Worm (Caenorhabditis elegans) whole organism, L3 larva: Measurements from ENCODE around the gene F33G12.3.

Experiments
- R02D3.7 ChIP-seq: fragments of 150-350 bp; optimal IDR thresholded peaks from 2 replicates; lab custom pipeline; 2014; ENCODE audit warnings: missing biosample characterization, missing genetic modification characterization
- ZK546.5 ChIP-seq: sonication (generic microtip); optimal IDR thresholded peaks from 2 replicates; lab custom pipeline; 2017; ENCODE audit warnings: missing biosample characterization, missing genetic modification characterization
- aly-2 ChIP-seq: fragments of 150-350 bp; optimal IDR thresholded peaks from 2 replicates; lab custom pipeline; 2014; ENCODE audit warnings: missing biosample characterization, missing genetic modification characterization
- ama-1 ChIP-seq: fragments of 150-350 bp; optimal IDR thresholded peaks from 2 replicates; lab custom pipeline; 2018
- ceh-16 ChIP-seq: sonication (generic microtip); optimal IDR thresholded peaks from 2 replicates; lab custom pipeline; 2017; ENCODE audit warnings: missing biosample characterization, missing genetic modification characterization
- ceh-28 ChIP-seq: fragments of 150-350 bp; optimal IDR thresholded peaks from 2 replicates; lab custom pipeline; 2014; ENCODE audit warnings: missing biosample characterization, missing genetic modification reagents, missing genetic modification characterization
- ceh-82 ChIP-seq: fragments of 150-350 bp; optimal IDR thresholded peaks from 2 replicates; lab custom pipeline; 2014; ENCODE audit warnings: missing biosample characterization, missing genetic modification characterization
- ceh-9 ChIP-seq: sonication (generic microtip); optimal IDR thresholded peaks from 2 replicates; lab custom pipeline; 2018; ENCODE audit warnings: missing biosample characterization, missing genetic modification characterization
- daf-12 ChIP-seq: fragments of 150-350 bp; optimal IDR thresholded peaks from 2 replicates; lab custom pipeline; 2014; ENCODE audit warnings: missing biosample characterization, missing genetic modification reagents, missing genetic modification characterization
- egl-27 ChIP-seq: sonication (generic microtip); optimal IDR thresholded peaks from 4 replicates; lab custom pipeline; 2017; ENCODE audit warnings: missing biosample characterization, missing genetic modification reagents, missing genetic modification characterization
- egl-5 ChIP-seq: fragments of 150-350 bp; optimal IDR thresholded peaks from 2 replicates; lab custom pipeline; 2017; ENCODE audit warnings: missing biosample characterization, missing genetic modification reagents, missing genetic modification characterization, inconsistent platforms
- elt-1 ChIP-seq: fragments of 150-350 bp; optimal IDR thresholded peaks from 2 replicates; lab custom pipeline; 2014; ENCODE audit warnings: missing biosample characterization, missing genetic modification characterization
- elt-2 ChIP-seq: sonication (generic microtip); optimal IDR thresholded peaks from 2 replicates; lab custom pipeline; 2016; ENCODE audit warnings: missing genetic modification reagents, mild to moderate bottlenecking, missing genetic modification characterization, missing compliant biosample characterization
- elt-3 ChIP-seq, 3 experiments: fragments of 150-350 bp in 1 of 3; sonication (generic microtip) in 2 of 3; optimal IDR thresholded peaks; 2 replicates in 2 of 3; 4 replicates in 1 of 3; lab custom pipeline; 2014 to 2017; ENCODE audit warnings: missing biosample characterization in 3 of 3, missing genetic modification characterization in 3 of 3
- eor-1 ChIP-seq, 2 experiments: fragments of 150-350 bp; optimal IDR thresholded peaks; 2 replicates each; lab custom pipeline; 2014 to 2018; ENCODE audit warnings: missing biosample characterization in 2 of 2, missing genetic modification characterization in 2 of 2
- fkh-10 ChIP-seq: sonication (generic microtip); optimal IDR thresholded peaks from 2 replicates; lab custom pipeline; 2017; ENCODE audit warnings: missing biosample characterization, missing genetic modification reagents, missing genetic modification characterization
- fkh-2 ChIP-seq: fragments of 150-350 bp; optimal IDR thresholded peaks from 2 replicates; lab custom pipeline; 2014; ENCODE audit warnings: missing biosample characterization, missing genetic modification reagents, missing genetic modification characterization
- fos-1 ChIP-seq: fragments of 150-350 bp; optimal IDR thresholded peaks from 2 replicates; lab custom pipeline; 2014; ENCODE audit warnings: missing biosample characterization, missing genetic modification characterization
- hmg-11 ChIP-seq: sonication (generic microtip); optimal IDR thresholded peaks from 2 replicates; lab custom pipeline; 2016; ENCODE audit warnings: missing genetic modification characterization, missing compliant biosample characterization
- jun-1 ChIP-seq: fragments of 150-350 bp; optimal IDR thresholded peaks from 2 replicates; lab custom pipeline; 2014; ENCODE audit warnings: missing biosample characterization, missing genetic modification reagents, missing genetic modification characterization
- lin-15B ChIP-seq: fragments of 150-350 bp; optimal IDR thresholded peaks from 2 replicates; lab custom pipeline; 2014; ENCODE audit warnings: missing biosample characterization, missing genetic modification characterization
- lin-39 ChIP-seq: fragments of 150-350 bp; optimal IDR thresholded peaks from 2 replicates; lab custom pipeline; 2018; ENCODE audit warnings: missing biosample characterization, missing genetic modification reagents, missing genetic modification characterization
- lsy-12 ChIP-seq: sonication (generic microtip); optimal IDR thresholded peaks from 2 replicates; lab custom pipeline; 2016; ENCODE audit warnings: mild to moderate bottlenecking, missing genetic modification characterization, missing compliant biosample characterization
- mdl-1 ChIP-seq: fragments of 150-350 bp; optimal IDR thresholded peaks from 2 replicates; lab custom pipeline; 2014; ENCODE audit warnings: missing biosample characterization, missing genetic modification characterization
- mml-1 ChIP-seq: fragments of 150-350 bp; sonication (generic microtip); optimal IDR thresholded peaks from 3 replicates; lab custom pipeline; 2014; ENCODE audit warnings: missing biosample characterization, missing genetic modification characterization
- nfya-1 ChIP-seq: sonication (generic microtip); optimal IDR thresholded peaks from 2 replicates; lab custom pipeline; 2017; ENCODE audit warnings: missing genetic modification characterization, mild to moderate bottlenecking, missing compliant biosample characterization, antibody characterized with exemption, moderate library complexity; ENCODE audit not compliant: insufficient read depth
- nhr-11 ChIP-seq: fragments of 150-350 bp; optimal IDR thresholded peaks from 2 replicates; lab custom pipeline; 2014; ENCODE audit warnings: missing biosample characterization, missing genetic modification characterization
- nhr-23 ChIP-seq: fragments of 150-350 bp; optimal IDR thresholded peaks from 2 replicates; lab custom pipeline; 2014; ENCODE audit warnings: missing biosample characterization, missing genetic modification reagents, missing genetic modification characterization
- nhr-237 ChIP-seq: fragments of 150-350 bp; optimal IDR thresholded peaks from 2 replicates; lab custom pipeline; 2014; ENCODE audit warnings: missing biosample characterization, missing genetic modification characterization
- nhr-25 ChIP-seq: sonication (generic microtip); optimal IDR thresholded peaks from 2 replicates; lab custom pipeline; 2017; ENCODE audit warnings: missing biosample characterization, missing genetic modification characterization
- nhr-28 ChIP-seq: fragments of 150-350 bp; optimal IDR thresholded peaks from 2 replicates; lab custom pipeline; 2014; ENCODE audit warnings: missing biosample characterization, missing genetic modification characterization
- nhr-43 ChIP-seq: sonication (generic microtip); optimal IDR thresholded peaks from 2 replicates; lab custom pipeline; 2016; ENCODE audit warnings: mild to moderate bottlenecking, missing genetic modification characterization, missing compliant biosample characterization; ENCODE audit not compliant: poor library complexity, severe bottlenecking
- nhr-67 ChIP-seq: fragments of 150-350 bp; optimal IDR thresholded peaks from 2 replicates; lab custom pipeline; 2014; ENCODE audit warnings: missing biosample characterization, missing genetic modification characterization
- nhr-76 ChIP-seq: fragments of 150-350 bp; sonication (generic microtip); optimal IDR thresholded peaks from 5 replicates; lab custom pipeline; 2014; ENCODE audit warnings: missing biosample characterization, missing genetic modification characterization
- nhr-77 ChIP-seq: fragments of 150-350 bp; optimal IDR thresholded peaks from 2 replicates; lab custom pipeline; 2014; ENCODE audit warnings: missing biosample characterization, missing genetic modification characterization
- pha-4 ChIP-seq: fragments of 150-350 bp; optimal IDR thresholded peaks from 2 replicates; lab custom pipeline; 2014; ENCODE audit warnings: missing biosample characterization, missing genetic modification reagents, missing genetic modification characterization
- pqm-1 ChIP-seq: fragments of 150-350 bp; optimal IDR thresholded peaks from 2 replicates; lab custom pipeline; 2017; ENCODE audit warnings: missing biosample characterization, missing genetic modification characterization, inconsistent platforms
- sea-2 ChIP-seq: fragments of 150-350 bp; sonication (generic microtip); optimal IDR thresholded peaks from 4 replicates; lab custom pipeline; 2014; ENCODE audit warnings: missing biosample characterization, missing genetic modification reagents, missing genetic modification characterization
- skn-1 ChIP-seq: fragments of 150-350 bp; optimal IDR thresholded peaks from 2 replicates; lab custom pipeline; 2014; ENCODE audit warnings: missing biosample characterization, missing genetic modification characterization
- snpc-4 ChIP-seq: fragments of 150-350 bp; optimal IDR thresholded peaks from 2 replicates; lab custom pipeline; 2014; ENCODE audit warnings: missing biosample characterization, missing genetic modification characterization
- tbx-2 ChIP-seq: sonication (generic microtip); optimal IDR thresholded peaks from 2 replicates; lab custom pipeline; 2016; ENCODE audit warnings: mild to moderate bottlenecking, missing genetic modification characterization, missing compliant biosample characterization
- unc-39 ChIP-seq: sonication (generic microtip); optimal IDR thresholded peaks from 4 replicates; lab custom pipeline; 2017; ENCODE audit warnings: missing biosample characterization, missing genetic modification characterization
- unc-62 ChIP-seq: fragments of 150-350 bp; sonication (generic microtip); optimal IDR thresholded peaks from 4 replicates; lab custom pipeline; 2014; ENCODE audit warnings: missing biosample characterization, missing genetic modification reagents, missing genetic modification characterization
- zag-1 ChIP-seq: fragments of 150-350 bp; optimal IDR thresholded peaks from 2 replicates; lab custom pipeline; 2014; ENCODE audit warnings: missing biosample characterization, missing genetic modification characterization
- ztf-11 ChIP-seq: fragments of 150-350 bp; optimal IDR thresholded peaks from 2 replicates; lab custom pipeline; 2014; ENCODE audit warnings: missing biosample characterization, missing genetic modification characterization
- ztf-4 ChIP-seq: fragments of 150-350 bp; optimal IDR thresholded peaks from 2 replicates; lab custom pipeline; 2014; ENCODE audit warnings: missing biosample characterization, missing genetic modification characterization

The F33G12.3 gene

DNA sequence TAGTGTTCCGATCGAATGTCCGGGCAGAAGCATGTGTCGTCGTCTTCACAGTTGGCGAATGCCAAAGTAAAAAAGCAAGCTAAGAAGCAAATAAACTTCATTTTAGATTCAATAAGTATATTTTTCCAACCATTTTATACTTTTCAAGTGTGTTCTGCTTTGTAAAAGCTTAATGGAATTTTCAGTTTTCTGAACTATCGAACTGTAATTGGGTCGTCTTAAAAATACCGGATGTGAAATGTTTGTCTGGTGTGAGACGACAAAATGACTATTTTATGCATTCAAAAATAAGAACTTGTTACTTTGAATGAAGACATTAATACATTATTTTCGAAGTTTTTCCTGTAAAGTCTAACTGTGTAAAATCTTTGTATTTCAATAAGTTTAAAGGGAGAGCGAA, 35.2 kb downstream of the F33G12.3 start, which contains the start of gene F59A6.11:
TSS of gene F59A6.11 (minus strand) at position 101 of the 400 bp plus-strand sequence.
- TF ChIP-seq lin-15B (tag; lab: Kevin White, UChicago) (no peak), R02D3.7 (tag; lab: Kevin White, UChicago) (no peak), fkh-10 (no peak), ceh-28 (no peak)
- TF ChIP-seq, all 47 proteins: peak for 0

DNA sequence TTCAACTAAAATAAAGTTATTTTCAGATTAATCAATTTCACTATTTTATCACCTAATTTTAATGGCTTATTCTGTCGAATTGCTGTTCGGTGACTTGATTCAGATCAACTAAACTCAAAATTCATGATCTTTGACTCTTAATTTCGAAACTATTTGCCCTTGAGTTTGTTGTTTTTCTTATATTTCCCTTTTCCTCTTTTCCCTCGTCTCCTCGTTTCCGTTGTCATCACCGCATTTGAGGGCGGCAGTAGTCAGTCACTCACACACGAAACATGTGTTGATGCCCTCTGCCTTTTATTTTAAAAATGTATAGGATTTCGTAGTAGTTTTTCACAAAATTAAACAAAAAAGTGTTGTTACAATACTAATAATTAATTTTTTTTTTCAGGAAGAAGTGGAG, 38.9 kb downstream of the F33G12.3 start, which contains the start of gene rnh-1.0:
TSS of gene rnh-1.0 (plus strand) at position 389 of the 400 bp plus-strand sequence.
- no peak for TF ChIP-seq egl-5 (tag; lab: Kevin White, UChicago)
- no peak for TF ChIP-seq ama-1 (lab: Kevin White, UChicago)
- peak; percentile 3 for TF ChIP-seq nfya-1 (tag; lab: Kevin White, UChicago)
- TF ChIP-seq aly-2 (tag; lab: Kevin White, UChicago): no peak
- no peak for TF ChIP-seq mml-1
- peak; percentile 1 for TF ChIP-seq nhr-25
- no peak for TF ChIP-seq eor-1 (tag; optimal IDR thresholded peaks at IDR 0.05; lab: Kevin White, UChicago)
- TF ChIP-seq tbx-2 (tag; lab: Kevin White, UChicago): no peak
- peak; percentile 5 for TF ChIP-seq pha-4 (tag; lab: Kevin White, UChicago)
- TF ChIP-seq unc-39 (tag; lab: Kevin White, UChicago): no peak
- no peak for TF ChIP-seq unc-62 (GFP tag; lab: Kevin White, UChicago)
- TF ChIP-seq fkh-2 (tag; lab: Kevin White, UChicago): no peak
- TF ChIP-seq nhr-11: no peak

DNA sequence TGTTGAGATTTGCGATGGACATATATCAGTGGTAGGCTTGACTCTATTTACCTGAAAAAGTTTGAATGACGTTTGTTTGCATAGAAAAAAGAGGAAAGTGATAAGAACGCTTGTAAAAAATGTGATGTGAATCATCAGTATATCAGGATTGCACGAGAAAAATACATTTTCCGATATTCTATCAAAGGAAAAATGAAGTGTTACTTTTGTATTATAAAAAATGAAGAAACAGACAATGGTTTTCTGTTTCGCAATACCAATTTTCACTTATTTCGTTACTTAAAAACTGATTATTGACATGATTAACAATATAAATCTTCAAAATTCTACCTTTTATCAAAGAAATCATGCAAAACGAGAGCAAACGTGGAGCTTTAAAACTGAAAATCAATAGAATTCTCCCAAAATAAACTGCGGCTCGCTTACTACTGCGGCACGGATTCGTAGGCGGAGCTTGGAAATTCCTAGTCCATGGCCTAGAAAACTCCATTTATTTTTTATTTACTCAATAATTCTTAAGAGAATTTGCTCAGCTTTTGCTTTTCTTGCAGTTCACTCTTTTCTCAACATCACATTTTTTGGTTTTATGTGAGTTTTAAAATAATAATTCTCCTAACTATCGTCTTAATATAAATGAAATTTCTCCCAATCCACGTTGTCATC, 40.2 kb downstream of the F33G12.3 start, which contains the start of the genes eif-1 and vps-24:
TSS of gene eif-1 (minus strand) at position 51 of the 663 bp plus-strand sequence.
TSS of gene vps-24 (plus strand) at position 469 of the 663 bp plus-strand sequence.
- TF ChIP-seq pqm-1 (tag; lab: Kevin White, UChicago) (no peak), nhr-76 (no peak), fos-1 (tag; lab: Kevin White, UChicago) (no peak), R02D3.7 (tag; lab: Kevin White, UChicago) (no peak), nhr-237 (no peak), hmg-11 (peak; percentile 80), ceh-16 (tag; lab: Kevin White, UChicago) (no peak), nhr-43 (tag; lab: Kevin White, UChicago) (no peak), zag-1 (tag; lab: Kevin White, UChicago) (no peak), fkh-10 (no peak), daf-12 (tag; lab: Kevin White, UChicago) (no peak), lsy-12 (tag; lab: Kevin White, UChicago) (no peak), elt-3 (tag; optimal IDR thresholded peaks at IDR 0.05; lab: Kevin White, UChicago) (no peak), fkh-2 (tag; lab: Kevin White, UChicago) (no peak), jun-1 (tag; lab: Kevin White, UChicago) (no peak), pha-4 (tag; lab: Kevin White, UChicago) (peak; percentile 64), nhr-67 (tag; lab: Kevin White, UChicago) (no peak), snpc-4 (tag; lab: Kevin White, UChicago) (peak; percentile 74), ama-1 (lab: Kevin White, UChicago) (no peak), tbx-2 (tag; lab: Kevin White, UChicago) (no peak), nhr-77 (tag; lab: Kevin White, UChicago) (no peak), aly-2 (tag; lab: Kevin White, UChicago) (no peak), elt-2 (tag; lab: Kevin White, UChicago) (peak; percentile 38), egl-5 (tag; lab: Kevin White, UChicago) (no peak), mdl-1 (tag; lab: Kevin White, UChicago) (no peak), unc-39 (tag; lab: Kevin White, UChicago) (no peak), nhr-25 (peak; percentile 35), skn-1 (tag; lab: Kevin White, UChicago) (no peak), nfya-1 (tag; lab: Kevin White, UChicago) (peak; percentile 70), ceh-28 (no peak), ZK546.5 (tag; lab: Kevin White, UChicago) (no peak), nhr-23 (no peak), ztf-4 (tag; lab: Kevin White, UChicago) (no peak), egl-27 (tag; lab: Kevin White, UChicago) (no peak), nhr-28 (tag; lab: Kevin White, UChicago) (no peak), eor-1 (tag; optimal IDR thresholded peaks at IDR 0.05; lab: Kevin White, UChicago) (no peak), lin-39 (tag; lab: Kevin White, UChicago) (no peak), elt-1 (tag; lab: Kevin White, UChicago) (no peak), sea-2 (GFP tag; lab: Kevin White, UChicago) (no peak), ceh-82 (tag; lab: Kevin White, UChicago) (no peak), lin-15B (tag; lab: Kevin White, UChicago) (peak; percentile 73), ztf-11 (tag; lab: Kevin White, UChicago) (no peak), nhr-11 (no peak), mml-1 (no peak), ceh-9 (no peak), unc-62 (GFP tag; lab: Kevin White, UChicago) (no peak)
